Worm (Caenorhabditis elegans) whole organism, young adult: ENCODE results near the gene sup-36.
A peak's percentile ranks its signal among the peaks of the same experiment; 100 is the strongest.

ENCODE experiments used
- B0035.1 ChIP-seq: sonication (generic microtip); optimal IDR thresholded peaks from 2 replicates; lab custom pipeline; 2016; ENCODE audit warnings: missing genetic modification characterization, mild to moderate bottlenecking, missing compliant biosample characterization, missing genotype, missing genetic modification reagents
- B0336.3 ChIP-seq: fragments of 200-800 bp; sonication (Bioruptor generic); IDR thresholded peaks from 2 replicates; pipeline ENCODE4 v1.3.6; 2022; ENCODE audit warnings: missing genetic modification characterization, missing compliant biosample characterization
- C06A6.2 ChIP-seq: fragments of 200-800 bp; sonication (Bioruptor generic); conservative IDR thresholded peaks from 2 replicates; pipeline ENCODE4 v1.3.6; 2022; ENCODE audit warnings: missing genetic modification characterization, missing compliant biosample characterization
- C17E4.6 ChIP-seq: fragments of 200-800 bp; sonication (Bioruptor generic); IDR thresholded peaks from 2 replicates; pipeline ENCODE4 v1.3.6; 2022; ENCODE audit warnings: missing genetic modification reagents, missing genetic modification characterization, missing compliant biosample characterization
- F10E7.11 ChIP-seq: sonication (generic microtip); optimal IDR thresholded peaks from 2 replicates; lab custom pipeline; 2017; ENCODE audit warnings: mild to moderate bottlenecking, missing genetic modification characterization, moderate library complexity, missing compliant biosample characterization
- F22D6.2 ChIP-seq: sonication (generic microtip); optimal IDR thresholded peaks from 2 replicates; lab custom pipeline; 2016; ENCODE audit warnings: mild to moderate bottlenecking, missing genetic modification characterization, missing compliant biosample characterization
- F23B12.7 ChIP-seq: sonication (generic microtip); optimal IDR thresholded peaks from 2 replicates; lab custom pipeline; 2017; ENCODE audit warnings: missing genetic modification characterization, mild to moderate bottlenecking, missing compliant biosample characterization, antibody characterized with exemption, moderate library complexity; ENCODE audit not compliant: insufficient read depth
- F57A8.1 ChIP-seq: fragments of 200-800 bp; sonication (Bioruptor generic); optimal IDR thresholded peaks from 2 replicates; lab custom pipeline; 2018; ENCODE audit warnings: mild to moderate bottlenecking, missing genetic modification characterization, moderate library complexity, missing compliant biosample characterization
- K11D2.4 ChIP-seq: fragments of 200-800 bp; sonication (Bioruptor generic); IDR thresholded peaks from 2 replicates; pipeline ENCODE4 v1.3.6; 2022; ENCODE audit warnings: missing genetic modification reagents, missing genetic modification characterization, missing compliant biosample characterization
- K12H6.12 ChIP-seq: fragments of 200-800 bp; sonication (Bioruptor generic); optimal IDR thresholded peaks from 2 replicates; lab custom pipeline; 2018; ENCODE audit warnings: mild to moderate bottlenecking, missing genetic modification characterization, missing compliant biosample characterization
- Y53F4B.3 ChIP-seq: fragments of 200-800 bp; sonication (Bioruptor generic); IDR thresholded peaks from 2 replicates; pipeline ENCODE4 v1.3.6; 2022; ENCODE audit warnings: missing genetic modification reagents, missing genetic modification characterization, missing compliant biosample characterization
- Y53G8AR.9 ChIP-seq: fragments of 200-800 bp; sonication (Bioruptor generic); conservative IDR thresholded peaks from 2 replicates; pipeline ENCODE4 v1.3.6; 2022; ENCODE audit warnings: missing genetic modification reagents, missing genetic modification characterization, missing compliant biosample characterization
- Y95B8A.8 ChIP-seq: fragments of 200-800 bp; sonication (Bioruptor generic); IDR thresholded peaks from 2 replicates; pipeline ENCODE4 v1.3.6; 2022; ENCODE audit warnings: missing genetic modification reagents, missing genetic modification characterization, missing compliant biosample characterization
- akir-1 ChIP-seq: fragments of 200-800 bp; sonication (Bioruptor generic); optimal IDR thresholded peaks from 2 replicates; lab custom pipeline; 2018; ENCODE audit warnings: mild to moderate bottlenecking, missing genetic modification characterization, moderate library complexity, missing compliant biosample characterization
- aptf-3 ChIP-seq: fragments of 200-800 bp; sonication (Bioruptor generic); IDR thresholded peaks from 2 replicates; pipeline ENCODE4 v1.3.6; 2022; ENCODE audit warnings: missing genetic modification characterization, missing compliant biosample characterization
- atf-7 ChIP-seq: sonication (generic microtip); optimal IDR thresholded peaks from 2 replicates; lab custom pipeline; 2017; ENCODE audit warnings: mild to moderate bottlenecking, missing genetic modification characterization, missing compliant biosample characterization
- attf-6 ChIP-seq: fragments of 200-800 bp; sonication (Bioruptor generic); IDR thresholded peaks from 2 replicates; pipeline ENCODE4 v1.3.6; 2022; ENCODE audit warnings: missing genetic modification reagents, missing genetic modification characterization, missing compliant biosample characterization
- bed-2 ChIP-seq: fragments of 200-800 bp; sonication (Bioruptor generic); IDR thresholded peaks from 2 replicates; pipeline ENCODE4 v1.3.6; 2022; ENCODE audit warnings: missing genetic modification reagents, missing genetic modification characterization, missing compliant biosample characterization
- cebp-2 ChIP-seq: fragments of 200-800 bp; sonication (Bioruptor generic); IDR thresholded peaks from 2 replicates; pipeline ENCODE4 v1.3.6; 2022; ENCODE audit warnings: missing genetic modification characterization, missing compliant biosample characterization
- ceh-27 ChIP-seq: fragments of 200-800 bp; sonication (Bioruptor generic); optimal IDR thresholded peaks from 2 replicates; lab custom pipeline; 2018; ENCODE audit warnings: mild to moderate bottlenecking, missing genetic modification characterization, moderate library complexity, missing compliant biosample characterization
- ceh-79 ChIP-seq: sonication (generic microtip); optimal IDR thresholded peaks from 2 replicates; lab custom pipeline; 2017; ENCODE audit warnings: mild to moderate bottlenecking, missing genetic modification characterization, missing compliant biosample characterization
- die-1 ChIP-seq: sonication (generic microtip); optimal IDR thresholded peaks from 2 replicates; lab custom pipeline; 2016; ENCODE audit warnings: missing genotype, mild to moderate bottlenecking, missing genetic modification characterization, missing compliant biosample characterization
- dpff-1 ChIP-seq: sonication (generic microtip); optimal IDR thresholded peaks from 2 replicates; lab custom pipeline; 2017; ENCODE audit warnings: mild to moderate bottlenecking, missing genetic modification characterization, missing compliant biosample characterization
- egl-18 ChIP-seq: fragments of 200-800 bp; sonication (Bioruptor generic); IDR thresholded peaks from 2 replicates; pipeline ENCODE4 v1.3.6; 2022; ENCODE audit warnings: missing genetic modification reagents, missing genetic modification characterization, missing compliant biosample characterization
- egrh-3 ChIP-seq: fragments of 200-800 bp; sonication (Bioruptor generic); IDR thresholded peaks from 2 replicates; pipeline ENCODE4 v1.3.6; 2022; ENCODE audit warnings: missing genetic modification reagents, missing genetic modification characterization, missing compliant biosample characterization
- ekl-4 ChIP-seq: fragments of 200-800 bp; sonication (Bioruptor generic); IDR thresholded peaks from 2 replicates; pipeline ENCODE4 v1.3.6; 2022; ENCODE audit warnings: missing genetic modification reagents, missing genetic modification characterization, missing compliant biosample characterization
- fkh-3 ChIP-seq: sonication (generic microtip); optimal IDR thresholded peaks from 2 replicates; lab custom pipeline; 2016; ENCODE audit warnings: mild to moderate bottlenecking, missing genetic modification characterization, missing compliant biosample characterization
- gei-17 ChIP-seq: fragments of 200-800 bp; sonication (Bioruptor generic); optimal IDR thresholded peaks from 2 replicates; lab custom pipeline; 2018; ENCODE audit warnings: mild to moderate bottlenecking, missing genetic modification characterization, missing compliant biosample characterization
- hmg-1.2 ChIP-seq: fragments of 200-800 bp; sonication (Bioruptor generic); IDR thresholded peaks from 2 replicates; pipeline ENCODE4 v1.3.6; 2022; ENCODE audit warnings: missing genetic modification reagents, missing genetic modification characterization, missing compliant biosample characterization
- hrde-1 ChIP-seq: sonication (generic microtip); optimal IDR thresholded peaks from 2 replicates; lab custom pipeline; 2016; ENCODE audit warnings: missing genetic modification characterization, mild to moderate bottlenecking, missing compliant biosample characterization, moderate library complexity, missing genotype, missing genetic modification reagents, borderline replicate concordance
- hsf-1 ChIP-seq: fragments of 200-800 bp; sonication (Bioruptor generic); IDR thresholded peaks from 2 replicates; pipeline ENCODE4 v1.3.6; 2022; ENCODE audit warnings: missing genetic modification reagents, missing genetic modification characterization, missing compliant biosample characterization
- lin-26 ChIP-seq: fragments of 200-800 bp; sonication (Bioruptor generic); IDR thresholded peaks from 2 replicates; pipeline ENCODE4 v1.3.6; 2022; ENCODE audit warnings: missing genetic modification reagents, missing genetic modification characterization, missing compliant biosample characterization
- lin-35 ChIP-seq, 3 experiments: fragments of 150-350 bp in 2 of 3; sonication (generic microtip) in 1 of 3; optimal IDR thresholded peaks; 2 replicates each; lab custom pipeline; 2014 to 2018; ENCODE audit warnings: missing biosample characterization in 3 of 3, missing genetic modification characterization in 3 of 3, missing genetic modification reagents in 3 of 3
- lin-40 ChIP-seq: sonication (generic microtip); optimal IDR thresholded peaks from 2 replicates; lab custom pipeline; 2016; ENCODE audit warnings: missing genetic modification characterization, mild to moderate bottlenecking, missing compliant biosample characterization, missing genotype, missing genetic modification reagents
- lin-54 ChIP-seq: fragments of 200-800 bp; sonication (Bioruptor generic); optimal IDR thresholded peaks from 2 replicates; lab custom pipeline; 2018; ENCODE audit warnings: mild to moderate bottlenecking, missing genetic modification characterization, missing compliant biosample characterization
- lir-1 ChIP-seq: fragments of 200-800 bp; sonication (Bioruptor generic); conservative IDR thresholded peaks from 2 replicates; pipeline ENCODE4 v1.3.6; 2022; ENCODE audit warnings: missing genetic modification reagents, missing genetic modification characterization, missing compliant biosample characterization
- lsy-27 ChIP-seq: sonication (generic microtip); optimal IDR thresholded peaks from 2 replicates; lab custom pipeline; 2017; ENCODE audit warnings: missing genetic modification characterization, mild to moderate bottlenecking, missing compliant biosample characterization, antibody characterized with exemption, missing genotype, borderline replicate concordance; ENCODE audit not compliant: insufficient read depth
- nfya-2 ChIP-seq: fragments of 200-800 bp; sonication (Bioruptor generic); IDR thresholded peaks from 2 replicates; pipeline ENCODE4 v1.3.6; 2022; ENCODE audit warnings: missing genetic modification reagents, missing genetic modification characterization, missing compliant biosample characterization
- nhr-80 ChIP-seq: sonication (generic microtip); optimal IDR thresholded peaks from 2 replicates; lab custom pipeline; 2016; ENCODE audit warnings: missing genetic modification characterization, missing compliant biosample characterization
- pbrm-1 ChIP-seq: fragments of 200-800 bp; sonication (Bioruptor generic); IDR thresholded peaks from 2 replicates; pipeline ENCODE4 v1.3.6; 2022; ENCODE audit warnings: missing genetic modification reagents, missing genetic modification characterization, missing compliant biosample characterization
- snpc-1.3 ChIP-seq: sonication (generic microtip); optimal IDR thresholded peaks from 2 replicates; lab custom pipeline; 2017; ENCODE audit warnings: missing genetic modification characterization, mild to moderate bottlenecking, missing compliant biosample characterization, antibody characterized with exemption, moderate library complexity, missing genotype, missing genetic modification reagents; ENCODE audit not compliant: insufficient read depth
- somi-1 ChIP-seq: fragments of 200-800 bp; sonication (Bioruptor generic); optimal IDR thresholded peaks from 2 replicates; lab custom pipeline; 2018; ENCODE audit warnings: mild to moderate bottlenecking, missing genetic modification characterization, missing compliant biosample characterization
- zfh-2 ChIP-seq: fragments of 200-800 bp; sonication (Bioruptor generic); conservative IDR thresholded peaks from 2 replicates; pipeline ENCODE4 v1.3.6; 2022; ENCODE audit warnings: missing genetic modification reagents, missing genetic modification characterization, missing compliant biosample characterization
- ztf-18 ChIP-seq: sonication (generic microtip); optimal IDR thresholded peaks from 2 replicates; lab custom pipeline; 2016; ENCODE audit warnings: missing genotype, mild to moderate bottlenecking, missing genetic modification characterization, missing compliant biosample characterization
- ztf-22 ChIP-seq: fragments of 200-800 bp; sonication (Bioruptor generic); optimal IDR thresholded peaks from 2 replicates; lab custom pipeline; 2018; ENCODE audit warnings: mild to moderate bottlenecking, missing genetic modification characterization, moderate library complexity, missing compliant biosample characterization
- ztf-6 ChIP-seq: fragments of 200-800 bp; sonication (Bioruptor generic); IDR thresholded peaks from 2 replicates; pipeline ENCODE4 v1.3.6; 2022; ENCODE audit warnings: missing genetic modification reagents, missing genetic modification characterization, missing compliant biosample characterization

Gene sup-36

DNA sequence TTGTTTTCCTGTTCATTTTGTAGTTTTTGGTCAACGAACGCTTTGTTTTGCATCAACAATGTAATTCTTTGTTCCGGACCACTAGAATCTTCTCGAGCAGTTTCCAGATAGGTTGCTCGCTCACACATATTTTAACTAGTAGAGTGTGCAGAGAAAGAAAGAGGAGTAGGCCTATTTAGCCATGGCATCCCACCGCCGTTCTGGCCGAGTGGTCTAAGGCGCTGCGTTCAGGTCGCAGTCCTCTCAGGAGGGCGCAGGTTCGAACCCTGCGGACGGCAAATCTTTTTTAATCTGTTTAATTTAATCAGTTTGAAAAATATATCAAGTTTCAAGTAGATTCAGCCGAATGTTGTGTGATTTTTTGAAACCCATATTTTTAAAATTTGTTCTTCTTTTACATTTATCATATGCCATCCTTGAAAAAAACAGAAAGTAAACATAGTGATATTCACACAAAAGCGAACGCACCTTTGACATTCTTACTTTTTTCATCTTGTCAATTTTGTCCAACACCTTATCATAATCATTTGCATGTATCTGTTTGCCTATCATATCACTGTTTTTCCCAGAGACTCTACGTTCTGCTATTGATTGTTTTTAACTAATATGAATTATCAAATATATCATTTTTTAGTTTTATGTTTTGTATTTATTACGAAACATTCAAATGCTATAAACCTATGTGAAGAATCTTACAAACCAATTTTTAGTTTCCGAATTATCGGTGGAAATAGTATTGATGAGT lies 44.7 kb upstream of the sup-36 start, which contains the start of gene try-3 (continued):
- TF ChIP-seq nhr-80 (tag; lab: Kevin White, UChicago) (peak; percentile 41), aptf-3 (GFP tag; lab: Robert Waterston, UW) (0 out of 2 replicates have a peak, but pooled peaks have one; percentile 18), K11D2.4 (GFP tag; lab: Robert Waterston, UW) (peak; percentile 78), K12H6.12 (tag; lab: Kevin White, UChicago) (peak; percentile 82), F57A8.1 (GFP tag; lab: Kevin White, UChicago) (no peak), dpff-1 (peak; percentile 50), attf-6 (peak; percentile 82; the same call in 1 of the 2 replicates), lir-1 (GFP tag; lab: Robert Waterston, UW) (peak; percentile 47; the same call in 1 of the 2 replicates), F22D6.2 (tag; lab: Kevin White, UChicago) (no peak), ceh-79 (tag; lab: Kevin White, UChicago) (peak; percentile 17), atf-7 (tag; lab: Kevin White, UChicago) (peak; percentile 55), ztf-18 (tag; lab: Kevin White, UChicago) (peak; percentile 66), fkh-3 (tag; lab: Kevin White, UChicago) (no peak), lin-35 (GFP tag; optimal IDR thresholded peaks at IDR 0.05; lab: Kevin White, UChicago) (peak in 1 of 3 experiments; percentile 78), zfh-2 (no peak), egl-18 (no peak), lsy-27 (tag; lab: Kevin White, UChicago) (no peak), ekl-4 (peak; percentile 71), ztf-22 (GFP tag; lab: Kevin White, UChicago) (no peak), lin-26 (GFP tag; lab: Robert Waterston, UW) (peak; percentile 85), Y95B8A.8 (GFP tag; lab: Robert Waterston, UW) (peak; percentile 63; the same call in 1 of the 2 replicates), hrde-1 (tag; lab: Kevin White, UChicago) (no peak), lin-40 (tag; lab: Kevin White, UChicago) (peak; percentile 56), Y53F4B.3 (GFP tag; lab: Robert Waterston, UW) (no peak), gei-17 (GFP tag; lab: Kevin White, UChicago) (no peak), Y53G8AR.9 (GFP tag; lab: Robert Waterston, UW) (peak; percentile 72; the same call in 1 of the 2 replicates), pbrm-1 (GFP tag; lab: Robert Waterston, UW) (peak; percentile 90), hsf-1 (GFP tag; lab: Robert Waterston, UW) (peak; percentile 49; the same call in 1 of the 2 replicates), ztf-6 (GFP tag; lab: Robert Waterston, UW) (0 out of 2 replicates have a peak, but pooled peaks have one; percentile 66), cebp-2 (peak; percentile 79; the same call in 1 of the 2 replicates), snpc-1.3 (peak; percentile 75), ceh-27 (GFP tag; lab: Kevin White, UChicago) (peak; percentile 73), egrh-3 (GFP tag; lab: Robert Waterston, UW) (peak; percentile 73), bed-2 (GFP tag; lab: Robert Waterston, UW) (0 out of 2 replicates have a peak, but pooled peaks have one; percentile 55), F10E7.11 (tag; lab: Kevin White, UChicago) (no peak), die-1 (tag; lab: Kevin White, UChicago) (peak; percentile 81), lin-54 (GFP tag; lab: Kevin White, UChicago) (peak; percentile 74), akir-1 (no peak), C06A6.2 (GFP tag; lab: Robert Waterston, UW) (peak; percentile 55; the same call in 1 of the 2 replicates), B0035.1 (tag; lab: Kevin White, UChicago) (peak; percentile 36), F23B12.7 (tag; lab: Kevin White, UChicago) (peak; percentile 65), hmg-1.2 (GFP tag; lab: Robert Waterston, UW) (peak; percentile 70), nfya-2 (GFP tag; lab: Robert Waterston, UW) (no peak), C17E4.6 (GFP tag; lab: Robert Waterston, UW) (0 out of 2 replicates have a peak, but pooled peaks have one; percentile 18), B0336.3 (peak; percentile 81), somi-1 (GFP tag; lab: Kevin White, UChicago) (peak; percentile 15)
